Worm (Caenorhabditis elegans): ENCODE measurements around the gene rsp-4.

rsp-4 gene

ce11 chrII:5353642-5354041 lies 35.0 kb downstream of the rsp-4 start (continued):
- TF ChIP-seq pbrm-1 (GFP tag; IDR thresholded peaks at IDR 0.05) (peak; percentile 77), nhr-179 (tag; optimal IDR thresholded peaks at IDR 0.05) (peak; percentile 43), unc-130 (GFP tag; optimal IDR thresholded peaks at IDR 0.05) (peak; percentile 40), dpff-1 (tag; optimal IDR thresholded peaks at IDR 0.05) (peak; percentile 84), ceh-40 (GFP tag; IDR thresholded peaks at IDR 0.05) (peak; percentile 90), ztf-3 (GFP tag; optimal IDR thresholded peaks at IDR 0.05) (no peak), attf-6 (GFP tag; IDR thresholded peaks at IDR 0.05) (peak; percentile 69), ama-1 (optimal IDR thresholded peaks at IDR 0.05) (no peak), ama-1 (GFP tag; optimal IDR thresholded peaks at IDR 0.05) (peak; percentile 48 to 64), F57C9.4 (tag; optimal IDR thresholded peaks at IDR 0.05) (peak; percentile 77), madf-6 (GFP tag; IDR thresholded peaks at IDR 0.05) (peak; percentile 72), athp-1 (tag; optimal IDR thresholded peaks at IDR 0.05) (peak; percentile 89), F57A8.1 (GFP tag; optimal IDR thresholded peaks at IDR 0.05) (peak; percentile 27), T07F8.4 (tag; optimal IDR thresholded peaks at IDR 0.05) (no peak), hsf-1 (GFP tag; IDR thresholded peaks at IDR 0.05) (peak; percentile 64), let-607 (tag; optimal IDR thresholded peaks at IDR 0.05) (peak; percentile 47 to 54), C06A6.2 (GFP tag; conservative IDR thresholded peaks at IDR 0.05) (peak; percentile 50; the same call in 1 of the 2 replicates), Y53F4B.3 (GFP tag; IDR thresholded peaks at IDR 0.05) (peak; percentile 26; the same call in 1 of the 2 replicates), hlh-26 (GFP tag; conservative IDR thresholded peaks at IDR 0.05) (no peak), ZK185.1 (tag; optimal IDR thresholded peaks at IDR 0.05; ENCODE audit: poor library complexity, severe bottlenecking) (peak; percentile 54), aptf-3 (GFP tag; IDR thresholded peaks at IDR 0.05) (peak; percentile 98), F10E7.11 (tag; optimal IDR thresholded peaks at IDR 0.05) (peak; percentile 95), snpc-3.4 (tag; optimal IDR thresholded peaks at IDR 0.05) (no peak), mxl-1 (tag; optimal IDR thresholded peaks at IDR 0.05) (peak; percentile 38), lin-35 (GFP tag; optimal IDR thresholded peaks at IDR 0.05) (no peak), attf-3 (GFP tag; conservative IDR thresholded peaks at IDR 0.05) (no peak), dpl-1 (GFP tag; optimal IDR thresholded peaks at IDR 0.05) (no peak), F52B5.7 (tag; optimal IDR thresholded peaks at IDR 0.05) (peak; percentile 92), Y79H2A.3 (GFP tag; conservative IDR thresholded peaks at IDR 0.05) (no peak), ets-4 (GFP tag; optimal IDR thresholded peaks at IDR 0.05) (no peak), rpc-1 (optimal IDR thresholded peaks at IDR 0.05) (peak; percentile 76), rpc-1 (tag; optimal IDR thresholded peaks at IDR 0.05) (peak; percentile 93), zim-3 (tag; optimal IDR thresholded peaks at IDR 0.05) (peak; percentile 90), attf-5 (GFP tag; optimal IDR thresholded peaks at IDR 0.05) (peak; percentile 65), dox-1 (GFP tag; IDR thresholded peaks at IDR 0.05) (peak; percentile 73), repo-1 (tag; optimal IDR thresholded peaks at IDR 0.05) (peak; percentile 86), chd-7 (tag; optimal IDR thresholded peaks at IDR 0.05) (peak; percentile 76), ztf-22 (GFP tag; optimal IDR thresholded peaks at IDR 0.05) (no peak)

DNA sequence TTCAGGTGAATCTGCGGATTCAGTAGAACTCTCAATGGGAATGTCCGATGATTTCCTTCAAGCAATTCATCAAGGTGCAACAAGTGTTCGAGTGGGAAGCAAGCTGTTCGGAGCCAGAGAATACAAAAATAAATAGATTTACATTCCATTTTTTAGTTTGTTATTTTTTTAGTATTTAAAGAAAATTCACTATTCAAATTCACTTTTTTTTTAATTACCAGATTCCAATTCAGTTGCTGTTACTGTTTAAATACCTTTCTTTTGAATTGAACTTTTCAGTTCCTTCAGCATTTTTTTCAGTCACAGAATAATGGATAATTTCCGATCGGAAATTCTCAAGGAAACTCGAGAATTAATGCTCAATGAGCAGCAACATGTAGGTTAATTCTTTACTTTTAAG lies 36.8 kb downstream of the rsp-4 start, which contains the start of gene F09E5.7:
Gene F09E5.7, plus strand, starts transcription at position 301 of the 400 bp plus-strand sequence.
- TF ChIP-seq him-1 (tag; optimal IDR thresholded peaks at IDR 0.05) (no peak), F22D6.2 (tag; optimal IDR thresholded peaks at IDR 0.05) (no peak), tbx-9 (tag; optimal IDR thresholded peaks at IDR 0.05; ENCODE audit: borderline replicate concordance) (no peak), F10E7.11 (tag; optimal IDR thresholded peaks at IDR 0.05) (no peak), zfh-2 (GFP tag; conservative IDR thresholded peaks at IDR 0.05) (no peak), nhr-80 (tag; optimal IDR thresholded peaks at IDR 0.05) (no peak), attf-6 (GFP tag; IDR thresholded peaks at IDR 0.05) (no peak), die-1 (tag; optimal IDR thresholded peaks at IDR 0.05) (no peak)

All from whole organism, young adult.